Fruit fly (Drosophila melanogaster) whole organism, embryonic: Measurements from ENCODE around the gene smg.

Experiments
- ATbp ChIP-seq: fragments of 200-800 bp; sonication (Bioruptor generic); optimal IDR thresholded peaks from 2 replicates; lab custom pipeline; 2017; ENCODE audit warnings: missing biosample characterization, mild to moderate bottlenecking, missing genetic modification characterization, missing genetic modification reagents
- Abd-B ChIP-seq: fragments of 200-800 bp; sonication (Bioruptor generic); optimal IDR thresholded peaks from 2 replicates; lab custom pipeline; 2018; ENCODE audit warnings: missing biosample characterization, mild to moderate bottlenecking, missing genetic modification characterization, moderate library complexity
- Atf-2 ChIP-seq: fragments of 200-800 bp; sonication (Bioruptor generic); optimal IDR thresholded peaks from 2 replicates; lab custom pipeline; 2016; ENCODE audit warnings: missing biosample characterization, missing genetic modification characterization
- Bteb2 ChIP-seq: fragments of 200-800 bp; sonication (Bioruptor generic); optimal IDR thresholded peaks from 2 replicates; lab custom pipeline; 2016; ENCODE audit warnings: missing biosample characterization, missing genetic modification characterization
- CG12071 ChIP-seq: fragments of 200-800 bp; sonication (Bioruptor generic); optimal IDR thresholded peaks from 3 replicates; lab custom pipeline; 2018; ENCODE audit warnings: missing biosample characterization, mild to moderate bottlenecking, missing genetic modification characterization
- CG12299 ChIP-seq: fragments of 200-800 bp; sonication (Bioruptor generic); optimal IDR thresholded peaks from 2 replicates; lab custom pipeline; 2018; ENCODE audit warnings: missing biosample characterization, mild to moderate bottlenecking, missing genetic modification characterization
- CG12942 ChIP-seq: fragments of 200-800 bp; sonication (Bioruptor generic); optimal IDR thresholded peaks from 3 replicates; lab custom pipeline; 2016; ENCODE audit warnings: missing biosample characterization, missing genetic modification characterization
- CG17385 ChIP-seq: fragments of 200-800 bp; sonication (Bioruptor generic); optimal IDR thresholded peaks from 3 replicates; lab custom pipeline; 2018; ENCODE audit warnings: missing biosample characterization, mild to moderate bottlenecking, missing genetic modification characterization
- CG17912 ChIP-seq: fragments of 200-800 bp; sonication (Bioruptor generic); optimal IDR thresholded peaks from 2 replicates; lab custom pipeline; 2018; ENCODE audit warnings: missing biosample characterization, mild to moderate bottlenecking, missing genetic modification characterization
- CG30020 ChIP-seq: fragments of 200-800 bp; optimal IDR thresholded peaks from 2 replicates; lab custom pipeline; 2019; ENCODE audit warnings: missing biosample characterization, mild to moderate bottlenecking, missing genetic modification characterization, moderate library complexity
- CG32532 ChIP-seq: fragments of 200-800 bp; sonication (Bioruptor generic); IDR thresholded peaks from 2 replicates; pipeline ENCODE4 v1.3.6; 2022; ENCODE audit warnings: missing biosample characterization, missing genetic modification characterization
- CG3281 ChIP-seq: fragments of 200-800 bp; sonication (Bioruptor generic); optimal IDR thresholded peaks from 3 replicates; lab custom pipeline; 2017; ENCODE audit warnings: missing biosample characterization, mild to moderate bottlenecking, missing genetic modification characterization
- CG34224 ChIP-seq: fragments of 200-800 bp; sonication (Bioruptor generic); IDR thresholded peaks from 3 replicates; pipeline ENCODE4 v1.3.6; 2022; ENCODE audit warnings: missing biosample characterization, missing genetic modification characterization; ENCODE audit not compliant: partially characterized antibody
- CG3847 ChIP-seq: fragments of 200-800 bp; sonication (Bioruptor generic); IDR thresholded peaks from 2 replicates; pipeline ENCODE4 v1.3.6; 2022; ENCODE audit warnings: missing biosample characterization, missing genetic modification characterization
- CG4424 ChIP-seq: fragments of 200-800 bp; sonication (Bioruptor generic); optimal IDR thresholded peaks from 3 replicates; lab custom pipeline; 2016; ENCODE audit warnings: missing biosample characterization, missing genetic modification characterization
- CG6175 ChIP-seq: fragments of 200-800 bp; sonication (Bioruptor generic); IDR thresholded peaks from 3 replicates; pipeline ENCODE4 v1.3.6; 2022; ENCODE audit warnings: missing biosample characterization, missing genetic modification characterization
- CG6689 ChIP-seq: fragments of 200-800 bp; sonication (Bioruptor generic); IDR thresholded peaks from 2 replicates; pipeline ENCODE4 v1.3.6; 2022; ENCODE audit warnings: missing biosample characterization, missing genetic modification characterization
- CG6813 ChIP-seq: fragments of 200-800 bp; sonication (Bioruptor generic); optimal IDR thresholded peaks from 2 replicates; lab custom pipeline; 2017; ENCODE audit warnings: missing biosample characterization, missing genetic modification characterization, mild to moderate bottlenecking, moderate library complexity, missing genetic modification reagents
- CG7556 ChIP-seq: fragments of 200-800 bp; sonication (Bioruptor generic); optimal IDR thresholded peaks from 2 replicates; lab custom pipeline; 2017; ENCODE audit warnings: missing biosample characterization, mild to moderate bottlenecking, missing genetic modification characterization
- CG7963 ChIP-seq: fragments of 200-800 bp; sonication (Bioruptor generic); IDR thresholded peaks from 3 replicates; pipeline ENCODE4 v1.3.6; 2022; ENCODE audit warnings: missing biosample characterization, missing genetic modification characterization; ENCODE audit not compliant: partially characterized antibody
- CG8281 ChIP-seq: fragments of 200-800 bp; sonication (Bioruptor generic); optimal IDR thresholded peaks from 2 replicates; lab custom pipeline; 2018; ENCODE audit warnings: missing biosample characterization, mild to moderate bottlenecking, missing genetic modification characterization, moderate library complexity
- CG8944 ChIP-seq: fragments of 200-800 bp; sonication (Bioruptor generic); optimal IDR thresholded peaks from 3 replicates; lab custom pipeline; 2016; ENCODE audit warnings: missing biosample characterization, missing genetic modification characterization
- CG9215 ChIP-seq: fragments of 200-800 bp; sonication (Bioruptor generic); IDR thresholded peaks from 2 replicates; pipeline ENCODE4 v1.3.6; 2022; ENCODE audit warnings: missing biosample characterization, missing genetic modification characterization
- CHES-1-like ChIP-seq: fragments of 200-800 bp; sonication (Bioruptor generic); optimal IDR thresholded peaks from 2 replicates; lab custom pipeline; 2016; ENCODE audit warnings: missing biosample characterization, missing genetic modification characterization
- D19B ChIP-seq: fragments of 200-800 bp; sonication (Bioruptor generic); optimal IDR thresholded peaks from 2 replicates; lab custom pipeline; 2017; ENCODE audit warnings: missing biosample characterization, mild to moderate bottlenecking, missing genetic modification characterization
- Hsf ChIP-seq: fragments of 200-800 bp; sonication (Bioruptor generic); optimal IDR thresholded peaks from 3 replicates; lab custom pipeline; 2016; ENCODE audit warnings: missing biosample characterization, missing genetic modification characterization
- Myb ChIP-seq: fragments of 200-800 bp; sonication (Bioruptor generic); optimal IDR thresholded peaks from 2 replicates; lab custom pipeline; 2016; ENCODE audit warnings: missing biosample characterization, missing genetic modification characterization
- NC2β ChIP-seq: fragments of 200-800 bp; sonication (Bioruptor generic); optimal IDR thresholded peaks from 2 replicates; lab custom pipeline; 2016; ENCODE audit warnings: missing biosample characterization, missing genetic modification characterization
- Nf-YA ChIP-seq: fragments of 200-800 bp; sonication (Bioruptor generic); IDR thresholded peaks from 2 replicates; pipeline ENCODE4 v1.3.6; 2022; ENCODE audit warnings: missing biosample characterization, missing genetic modification characterization
- Poxn ChIP-seq: fragments of 200-800 bp; sonication (Bioruptor generic); IDR thresholded peaks from 2 replicates; pipeline ENCODE4 v1.3.6; 2022; ENCODE audit warnings: missing biosample characterization, missing genetic modification characterization
- Sin3A ChIP-seq: fragments of >200 bp; optimal IDR thresholded peaks from 2 replicates; lab custom pipeline; 2018
- YL-1 ChIP-seq: fragments of 200-800 bp; sonication (Bioruptor generic); optimal IDR thresholded peaks from 3 replicates; lab custom pipeline; 2017; ENCODE audit warnings: missing biosample characterization, mild to moderate bottlenecking, missing genetic modification characterization
- ase ChIP-seq: fragments of 200-800 bp; sonication (Bioruptor generic); IDR thresholded peaks from 3 replicates; pipeline ENCODE4 v1.3.6; 2022; ENCODE audit warnings: missing biosample characterization, missing genetic modification characterization
- ato ChIP-seq: fragments of 200-800 bp; sonication (Bioruptor generic); IDR thresholded peaks from 2 replicates; pipeline ENCODE4 v1.3.6; 2022; ENCODE audit warnings: missing biosample characterization, missing genetic modification characterization; ENCODE audit not compliant: partially characterized antibody
- crc ChIP-seq: fragments of 200-800 bp; sonication (Bioruptor generic); optimal IDR thresholded peaks from 2 replicates; lab custom pipeline; 2016; ENCODE audit warnings: missing biosample characterization, missing genetic modification characterization
- danr ChIP-seq: fragments of 200-800 bp; sonication (Bioruptor generic); IDR thresholded peaks from 2 replicates; pipeline ENCODE4 v1.3.6; 2022; ENCODE audit warnings: missing biosample characterization, missing genetic modification characterization
- dimm ChIP-seq: fragments of 200-800 bp; sonication (Bioruptor generic); IDR thresholded peaks from 2 replicates; pipeline ENCODE4 v1.3.6; 2022; ENCODE audit warnings: missing biosample characterization, missing genetic modification characterization
- fd96Cb ChIP-seq: fragments of 200-800 bp; sonication (Bioruptor generic); optimal IDR thresholded peaks from 2 replicates; lab custom pipeline; 2018; ENCODE audit warnings: missing biosample characterization, mild to moderate bottlenecking, missing genetic modification characterization, moderate library complexity
- hbn ChIP-seq: fragments of 200-800 bp; sonication (Bioruptor generic); IDR thresholded peaks from 2 replicates; pipeline ENCODE4 v1.3.6; 2022; ENCODE audit warnings: missing biosample characterization, missing genetic modification characterization; ENCODE audit not compliant: partially characterized antibody
- inv ChIP-seq: fragments of 200-800 bp; sonication (Bioruptor generic); IDR thresholded peaks from 2 replicates; pipeline ENCODE4 v1.3.6; 2022; ENCODE audit warnings: missing biosample characterization, missing genetic modification characterization; ENCODE audit not compliant: partially characterized antibody
- org-1 ChIP-seq: fragments of 200-800 bp; sonication (Bioruptor generic); optimal IDR thresholded peaks from 2 replicates; lab custom pipeline; 2017; ENCODE audit warnings: missing biosample characterization, missing genetic modification characterization
- row ChIP-seq: fragments of 200-800 bp; sonication (Bioruptor generic); IDR thresholded peaks from 3 replicates; pipeline ENCODE4 v1.3.6; 2022; ENCODE audit warnings: missing biosample characterization, missing genetic modification characterization
- sim ChIP-seq: fragments of 200-800 bp; sonication (Bioruptor generic); IDR thresholded peaks from 2 replicates; pipeline ENCODE4 v1.3.6; 2022; ENCODE audit warnings: missing biosample characterization, missing genetic modification characterization
- sima ChIP-seq: fragments of 200-800 bp; sonication (Bioruptor generic); optimal IDR thresholded peaks from 2 replicates; lab custom pipeline; 2016; ENCODE audit warnings: missing biosample characterization, missing genetic modification characterization
- sob ChIP-seq: fragments of 200-800 bp; sonication (Bioruptor generic); IDR thresholded peaks from 2 replicates; pipeline ENCODE4 v1.3.6; 2022; ENCODE audit warnings: missing biosample characterization, missing genetic modification characterization
- sr ChIP-seq: fragments of 200-800 bp; sonication (Bioruptor generic); IDR thresholded peaks from 3 replicates; pipeline ENCODE4 v1.3.6; 2022; ENCODE audit warnings: missing biosample characterization, missing genetic modification characterization
- ssp ChIP-seq: fragments of 200-800 bp; sonication (Bioruptor generic); IDR thresholded peaks from 2 replicates; pipeline ENCODE4 v1.3.6; 2022; ENCODE audit warnings: missing biosample characterization, missing genetic modification characterization
- tgo ChIP-seq: fragments of 200-800 bp; sonication (Bioruptor generic); IDR thresholded peaks from 3 replicates; pipeline ENCODE4 v1.3.6; 2022; ENCODE audit warnings: missing biosample characterization, missing genetic modification characterization
- toy ChIP-seq: fragments of 200-800 bp; sonication (Bioruptor generic); IDR thresholded peaks from 2 replicates; pipeline ENCODE4 v1.3.6; 2022; ENCODE audit warnings: missing biosample characterization, missing genetic modification characterization
- twi ChIP-seq: fragments of 200-800 bp; optimal IDR thresholded peaks from 2 replicates; lab custom pipeline; 2019; ENCODE audit warnings: missing biosample characterization, mild to moderate bottlenecking, missing genetic modification characterization, moderate library complexity
- unpg ChIP-seq: fragments of 200-800 bp; sonication (Bioruptor generic); optimal IDR thresholded peaks from 3 replicates; lab custom pipeline; 2018; ENCODE audit warnings: missing biosample characterization, mild to moderate bottlenecking, missing genetic modification characterization, moderate library complexity
- zen2 ChIP-seq: fragments of 200-800 bp; sonication (Bioruptor generic); IDR thresholded peaks from 3 replicates; pipeline ENCODE4 v1.3.6; 2022; ENCODE audit warnings: missing biosample characterization, missing genetic modification characterization; ENCODE audit not compliant: partially characterized antibody

smg gene

DNA sequence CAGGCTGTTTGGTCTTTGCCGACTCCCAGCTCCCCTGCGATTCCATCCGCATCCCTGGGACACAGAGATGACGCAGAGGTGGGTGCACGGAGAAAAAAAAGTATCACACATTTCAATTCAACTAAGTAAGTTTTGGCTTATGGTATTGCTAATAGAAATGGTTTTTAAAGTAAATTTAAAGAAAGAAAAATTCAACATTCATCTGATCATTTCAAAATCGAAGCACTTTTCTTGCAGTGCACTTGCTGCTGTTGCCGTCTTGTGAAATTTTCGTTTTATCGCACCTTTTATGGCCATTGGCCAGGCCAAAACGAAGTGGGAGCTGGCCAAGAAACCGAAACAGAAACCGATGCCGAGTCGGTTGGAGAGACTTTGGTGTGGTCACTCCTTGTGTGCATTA is 47.5 kb upstream of the smg start (continued):
- peak; percentile 52 for TF ChIP-seq CG32532 (GFP tag; lab: Robert Waterston, UW)
- peak; percentile 40 for TF ChIP-seq CG17385 (GFP tag; lab: Kevin White, UChicago)
- TF ChIP-seq crc (GFP tag; lab: Kevin White, UChicago), result peak; percentile 0
- TF ChIP-seq sim (GFP tag; lab: Robert Waterston, UW), result peak; percentile 66
- TF ChIP-seq ase (GFP tag; lab: Robert Waterston, UW), result peak; percentile 72
- TF ChIP-seq danr, result peak; percentile 51; the same call in 1 of the 2 replicates
- TF ChIP-seq CG12942, result peak; percentile 24
- TF ChIP-seq Nf-YA (GFP tag; lab: Robert Waterston, UW), result peak; percentile 60
- TF ChIP-seq Sin3A (lab: Kevin White, UChicago), result no peak
- TF ChIP-seq CG12299 (tag; lab: Kevin White, UChicago), result no peak
- TF ChIP-seq org-1 (GFP tag; lab: Kevin White, UChicago), result peak; percentile 33
- TF ChIP-seq CG6813 (GFP tag; lab: Kevin White, UChicago), result peak; percentile 44
- TF ChIP-seq ATbp (GFP tag; lab: Kevin White, UChicago), result peak; percentile 38
- no peak for TF ChIP-seq Bteb2 (GFP tag; lab: Kevin White, UChicago)
- TF ChIP-seq sob, result peak; percentile 63
- TF ChIP-seq sima (GFP tag; lab: Kevin White, UChicago), result peak; percentile 44
- TF ChIP-seq CG3847 (GFP tag; lab: Robert Waterston, UW), result no peak; the same call in 1 of the 2 replicates
- TF ChIP-seq CG6175 (GFP tag; lab: Robert Waterston, UW), result 0 out of 3 replicates have a peak, but pooled peaks have one; percentile 12
- no peak for TF ChIP-seq zen2 (GFP tag; lab: Robert Waterston, UW)
- TF ChIP-seq Abd-B (GFP tag; lab: Kevin White, UChicago), result peak; percentile 60
- TF ChIP-seq D19B, result peak; percentile 23
- TF ChIP-seq CG17912 (GFP tag; lab: Kevin White, UChicago), result no peak
- peak; percentile 48; the same call in 1 of the 3 replicates for TF ChIP-seq sr (GFP tag; lab: Robert Waterston, UW)
- TF ChIP-seq YL-1 (GFP tag; lab: Kevin White, UChicago), result no peak
- TF ChIP-seq unpg (GFP tag; lab: Kevin White, UChicago), result peak; percentile 36
- peak; percentile 80 for TF ChIP-seq row
- TF ChIP-seq Atf-2, result peak; percentile 23
- TF ChIP-seq CG30020 (tag; lab: Kevin White, UChicago), result no peak
- TF ChIP-seq toy, result no peak
- peak; percentile 0 for TF ChIP-seq CG8944 (GFP tag; lab: Kevin White, UChicago)
- TF ChIP-seq CG6689, result peak; percentile 83
- TF ChIP-seq CG34224 (GFP tag; lab: Robert Waterston, UW), result no peak
- TF ChIP-seq CG7556 (GFP tag; lab: Kevin White, UChicago), result peak; percentile 50
- TF ChIP-seq ssp (GFP tag; lab: Robert Waterston, UW), result peak; percentile 72
- no peak for TF ChIP-seq twi (tag; lab: Kevin White, UChicago)
- peak; percentile 10 for TF ChIP-seq CG8281
- no peak for TF ChIP-seq CHES-1-like (GFP tag; lab: Kevin White, UChicago)
- TF ChIP-seq dimm (GFP tag; lab: Robert Waterston, UW), result no peak
- TF ChIP-seq CG3281 (GFP tag; lab: Kevin White, UChicago), result peak; percentile 33
- no peak for TF ChIP-seq NC2β
- TF ChIP-seq CG9215 (GFP tag; lab: Robert Waterston, UW), result peak; percentile 27; the same call in 1 of the 2 replicates
- no peak for TF ChIP-seq inv
- TF ChIP-seq hbn, result no peak
- TF ChIP-seq Poxn, result no peak
- TF ChIP-seq CG4424 (GFP tag; lab: Kevin White, UChicago), result peak; percentile 68
- TF ChIP-seq tgo, result peak; percentile 65
- no peak for TF ChIP-seq CG7963 (GFP tag; lab: Robert Waterston, UW)
- peak; percentile 10 for TF ChIP-seq Myb
- peak; percentile 74 for TF ChIP-seq fd96Cb (tag; lab: Kevin White, UChicago)
- TF ChIP-seq ato (GFP tag; lab: Robert Waterston, UW), result no peak
- TF ChIP-seq Hsf (GFP tag; lab: Kevin White, UChicago), result peak; percentile 54
- peak; percentile 53 for TF ChIP-seq CG12071 (GFP tag; lab: Kevin White, UChicago)
